Fruit fly (Drosophila melanogaster): ENCODE results near the gene CG1958.
A peak's percentile ranks its signal among the peaks of the same experiment; 100 is the strongest.

Gene CG1958

dm6 chrX:7284964-7285363 lies 18.3 kb downstream of the CG1958 start (continued):
- TF ChIP-seq sc (optimal IDR thresholded peaks at IDR 0.05) (no peak), sc (GFP tag; optimal IDR thresholded peaks at IDR 0.05) (no peak), CG1792 (GFP tag; optimal IDR thresholded peaks at IDR 0.05) (no peak), CG2199 (GFP tag; IDR thresholded peaks at IDR 0.05) (no peak), CG15479 (GFP tag; optimal IDR thresholded peaks at IDR 0.05) (no peak), CG13894 (tag; optimal IDR thresholded peaks at IDR 0.05) (no peak), Scr (GFP tag; IDR thresholded peaks at IDR 0.05; ENCODE audit: partially characterized antibody) (peak; percentile 52), jing (GFP tag; optimal IDR thresholded peaks at IDR 0.05) (no peak), D19A (tag; optimal IDR thresholded peaks at IDR 0.05) (no peak), ara (GFP tag; IDR thresholded peaks at IDR 0.05) (no peak), dpn (GFP tag; optimal IDR thresholded peaks at IDR 0.05) (no peak), bowl (GFP tag; IDR thresholded peaks at IDR 0.05) (no peak), CG14667 (GFP tag; IDR thresholded peaks at IDR 0.05) (no peak), nerfin-2 (GFP tag; IDR thresholded peaks at IDR 0.05; ENCODE audit: partially characterized antibody) (peak; percentile 65; the same call in 1 of the 2 replicates), sqz (GFP tag; optimal IDR thresholded peaks at IDR 0.05) (no peak), CG4360 (GFP tag; IDR thresholded peaks at IDR 0.05) (no peak), psq (GFP tag; optimal IDR thresholded peaks at IDR 0.05) (no peak), eve (GFP tag; optimal IDR thresholded peaks at IDR 0.05) (no peak), C15 (GFP tag; IDR thresholded peaks at IDR 0.05) (no peak), Usf (GFP tag; optimal IDR thresholded peaks at IDR 0.05) (no peak), stwl (tag; optimal IDR thresholded peaks at IDR 0.05) (peak; percentile 22), Elba2 (GFP tag; optimal IDR thresholded peaks at IDR 0.05) (peak; percentile 26), Dll (GFP tag; IDR thresholded peaks at IDR 0.05; ENCODE audit: partially characterized antibody) (peak; percentile 48; the same call in 1 of the 4 replicates), otp (GFP tag; IDR thresholded peaks at IDR 0.05) (no peak), YL-1 (GFP tag; optimal IDR thresholded peaks at IDR 0.05) (no peak), dmrt11E (tag; optimal IDR thresholded peaks at IDR 0.05) (no peak), CG12391 (tag; optimal IDR thresholded peaks at IDR 0.05) (no peak), sens (GFP tag) (peak; percentile 66), CG3407 (GFP tag; optimal IDR thresholded peaks at IDR 0.05) (no peak), ap (GFP tag; IDR thresholded peaks at IDR 0.05) (no peak), Dref (GFP tag; IDR thresholded peaks at IDR 0.05) (peak; percentile 58), CG11456 (GFP tag; IDR thresholded peaks at IDR 0.05) (no peak), bbx (GFP tag; IDR thresholded peaks at IDR 0.05; ENCODE audit: partially characterized antibody) (peak; percentile 70), fd64A (GFP tag; optimal IDR thresholded peaks at IDR 0.05) (no peak), MBD-R2 (GFP tag; IDR thresholded peaks at IDR 0.05) (no peak), p53 (GFP tag; optimal IDR thresholded peaks at IDR 0.05) (no peak), inv (GFP tag; IDR thresholded peaks at IDR 0.05; ENCODE audit: partially characterized antibody) (0 out of 2 replicates have a peak, but pooled peaks have one; percentile 36), CG6765 (GFP tag; optimal IDR thresholded peaks at IDR 0.05) (no peak), tna (GFP tag; IDR thresholded peaks at IDR 0.05; ENCODE audit: partially characterized antibody) (peak; percentile 56), CG11085 (GFP tag; IDR thresholded peaks at IDR 0.05) (no peak), CG4854 (GFP tag; optimal IDR thresholded peaks at IDR 0.05) (no peak), Antp (GFP tag; optimal IDR thresholded peaks at IDR 0.05) (no peak), CG8290 (GFP tag; optimal IDR thresholded peaks at IDR 0.05) (peak; percentile 43), CG8290 (tag; optimal IDR thresholded peaks at IDR 0.05) (no peak), Mes4 (GFP tag; optimal IDR thresholded peaks at IDR 0.05) (no peak), CG8944 (GFP tag; optimal IDR thresholded peaks at IDR 0.05) (no peak), ash1 (GFP tag; optimal IDR thresholded peaks at IDR 0.05) (no peak), unc-4 (GFP tag; IDR thresholded peaks at IDR 0.05; ENCODE audit: partially characterized antibody) (peak; percentile 23; the same call in 1 of the 2 replicates), TFAM (GFP tag; optimal IDR thresholded peaks at IDR 0.05) (no peak), CG7963 (GFP tag; IDR thresholded peaks at IDR 0.05; ENCODE audit: partially characterized antibody) (0 out of 3 replicates have a peak, but pooled peaks have one; percentile 21)

Data from whole organism, embryonic.